Worm (Caenorhabditis elegans) whole organism, L2 larva: ENCODE data around the gene ZK721.4.

Experiments
- ZK546.5 ChIP-seq: sonication (generic microtip); optimal IDR thresholded peaks from 2 replicates; lab custom pipeline; 2017; ENCODE audit warnings: missing biosample characterization, missing genetic modification characterization
- lin-13 ChIP-seq: fragments of 150-350 bp; optimal IDR thresholded peaks from 2 replicates; lab custom pipeline; 2014; ENCODE audit warnings: missing biosample characterization, missing genetic modification reagents, missing genetic modification characterization
- lsy-2 ChIP-seq, 2 experiments: fragments of 150-350 bp in 1 of 2; sonication (generic microtip) in 1 of 2; optimal IDR thresholded peaks; 2 replicates each; lab custom pipeline; 2014 to 2017; ENCODE audit warnings: missing biosample characterization in 2 of 2, missing genetic modification characterization in 2 of 2
- mab-5 ChIP-seq: fragments of 150-350 bp; optimal IDR thresholded peaks from 2 replicates; lab custom pipeline; 2014; ENCODE audit warnings: missing biosample characterization, missing genetic modification characterization
- mdl-1 ChIP-seq, 2 experiments: fragments of 150-350 bp in 1 of 2; sonication (generic microtip) in 1 of 2; optimal IDR thresholded peaks; 2 replicates each; lab custom pipeline; 2017; ENCODE audit warnings: missing biosample characterization in 2 of 2, missing genetic modification characterization in 2 of 2
- nhr-10 ChIP-seq: sonication (generic microtip); optimal IDR thresholded peaks from 2 replicates; lab custom pipeline; 2017; ENCODE audit warnings: missing biosample characterization, missing genetic modification characterization
- skn-1 ChIP-seq: sonication (generic microtip); optimal IDR thresholded peaks from 2 replicates; lab custom pipeline; 2017; ENCODE audit warnings: missing biosample characterization, missing genetic modification characterization
- zag-1 ChIP-seq: fragments of 150-350 bp; optimal IDR thresholded peaks from 2 replicates; lab custom pipeline; 2014; ENCODE audit warnings: missing biosample characterization, missing genetic modification characterization

ce11 chrX:8761497-8761896 is 17.2 kb upstream of the ZK721.4 start, which contains the start of gene M02D8.5:
- TF ChIP-seq mab-5 (tag; lab: Kevin White, UChicago) (no peak), lin-13 (no peak), skn-1 (tag; lab: Kevin White, UChicago) (no peak), mdl-1 (tag; optimal IDR thresholded peaks at IDR 0.05; lab: Kevin White, UChicago) (no peak), zag-1 (tag; lab: Kevin White, UChicago) (no peak), nhr-10 (tag; lab: Kevin White, UChicago) (no peak), lsy-2 (tag; optimal IDR thresholded peaks at IDR 0.05; lab: Kevin White, UChicago) (no peak), ZK546.5 (tag; lab: Kevin White, UChicago) (no peak)
